Fruit fly (Drosophila melanogaster): ENCODE data around the gene htt.

DNA sequence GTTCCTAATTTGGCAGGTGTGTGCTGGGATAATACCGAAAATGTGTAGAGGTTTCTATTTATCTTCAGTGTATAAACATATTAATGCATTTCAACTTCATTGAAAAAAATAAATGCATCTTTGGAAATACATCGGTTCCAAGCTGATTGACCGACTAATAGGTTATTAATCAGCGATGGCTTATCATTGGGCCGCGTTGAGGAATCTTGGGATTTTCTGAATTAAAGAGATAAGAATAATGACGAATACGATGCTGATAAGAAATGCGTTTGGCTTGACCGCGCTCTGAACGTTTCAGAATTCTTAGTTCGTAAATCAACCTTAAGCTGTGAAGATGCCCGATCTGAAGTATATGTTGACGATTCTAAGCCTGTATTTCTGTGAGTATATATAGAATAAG lies 25.6 kb upstream of the htt start, which contains the start of gene Sid:
- no peak for TF ChIP-seq CG8478 (optimal IDR thresholded peaks at IDR 0.05)
- TF ChIP-seq psq (optimal IDR thresholded peaks at IDR 0.05): no peak
- no peak for TF ChIP-seq EcR (GFP tag; optimal IDR thresholded peaks at IDR 0.05)
- no peak for TF ChIP-seq pan (optimal IDR thresholded peaks at IDR 0.05)
- TF ChIP-seq Dll (optimal IDR thresholded peaks at IDR 0.05): no peak
